Worm (Caenorhabditis elegans) whole organism, L3 larva: Measurements from ENCODE around the gene C04F5.8.

ENCODE experiments used
- ama-1 ChIP-seq: fragments of 150-350 bp; optimal IDR thresholded peaks from 2 replicates; lab custom pipeline; 2018
- jun-1 ChIP-seq: fragments of 150-350 bp; optimal IDR thresholded peaks from 2 replicates; lab custom pipeline; 2014; ENCODE audit warnings: missing biosample characterization, missing genetic modification reagents, missing genetic modification characterization
- mdl-1 ChIP-seq: fragments of 150-350 bp; optimal IDR thresholded peaks from 2 replicates; lab custom pipeline; 2014; ENCODE audit warnings: missing biosample characterization, missing genetic modification characterization

ce11 chrV:5119679-5120078 lies 6.1 kb upstream of the C04F5.8 start, which contains the start of gene sid-1:
- TF ChIP-seq ama-1 (lab: Kevin White, UChicago) (no peak), mdl-1 (no peak), jun-1 (tag; lab: Kevin White, UChicago) (no peak)
